Worm (Caenorhabditis elegans) whole organism, late embryonic: ENCODE measurements around the gene C16A11.4.

Experiments used
- C08G9.2 ChIP-seq: sonication (generic microtip); optimal IDR thresholded peaks from 2 replicates; lab custom pipeline; 2016; ENCODE audit warnings: mild to moderate bottlenecking, missing genetic modification characterization, moderate library complexity, missing compliant biosample characterization
- C38D4.7 ChIP-seq: fragments of 200-800 bp; sonication (Bioruptor generic); optimal IDR thresholded peaks from 2 replicates; lab custom pipeline; 2018; ENCODE audit warnings: mild to moderate bottlenecking, missing genetic modification characterization, moderate library complexity, missing compliant biosample characterization
- K09A11.1 ChIP-seq: sonication (generic microtip); optimal IDR thresholded peaks from 2 replicates; lab custom pipeline; 2017; ENCODE audit warnings: antibody characterized with exemption, mild to moderate bottlenecking, missing genetic modification characterization, missing compliant biosample characterization; ENCODE audit not compliant: insufficient read depth
- T23F11.4 ChIP-seq: fragments of 200-800 bp; sonication (Bioruptor generic); optimal IDR thresholded peaks from 2 replicates; lab custom pipeline; 2018; ENCODE audit warnings: mild to moderate bottlenecking, missing genetic modification characterization, missing compliant biosample characterization
- Y22D7AL.16 ChIP-seq: sonication (generic microtip); optimal IDR thresholded peaks from 2 replicates; lab custom pipeline; 2016; ENCODE audit warnings: missing genetic modification characterization, missing compliant biosample characterization
- ahr-1 ChIP-seq: sonication (generic microtip); optimal IDR thresholded peaks from 2 replicates; lab custom pipeline; 2016; ENCODE audit warnings: missing genetic modification characterization, missing compliant biosample characterization
- ama-1 ChIP-seq: fragments of 150-350 bp; optimal IDR thresholded peaks from 2 replicates; lab custom pipeline; 2014
- ceh-14 ChIP-seq: sonication (generic microtip); optimal IDR thresholded peaks from 2 replicates; lab custom pipeline; 2016; ENCODE audit warnings: missing genotype, missing genetic modification characterization, missing compliant biosample characterization
- ceh-18 ChIP-seq: sonication (generic microtip); optimal IDR thresholded peaks from 2 replicates; lab custom pipeline; 2016; ENCODE audit warnings: missing genetic modification characterization, missing compliant biosample characterization
- ceh-30 ChIP-seq: fragments of 150-350 bp; optimal IDR thresholded peaks from 2 replicates; lab custom pipeline; 2014; ENCODE audit warnings: missing biosample characterization, missing genetic modification characterization
- ceh-48 ChIP-seq: sonication (generic microtip); optimal IDR thresholded peaks from 2 replicates; lab custom pipeline; 2016; ENCODE audit warnings: missing genetic modification characterization, inconsistent platforms, missing compliant biosample characterization
- ceh-6 ChIP-seq: fragments of 200-800 bp; sonication (Bioruptor generic); optimal IDR thresholded peaks from 2 replicates; lab custom pipeline; 2018; ENCODE audit warnings: mild to moderate bottlenecking, missing genetic modification characterization, missing compliant biosample characterization
- che-1 ChIP-seq: sonication (generic microtip); optimal IDR thresholded peaks from 2 replicates; lab custom pipeline; 2016; ENCODE audit warnings: mild to moderate bottlenecking, missing genetic modification characterization, missing compliant biosample characterization
- dmd-4 ChIP-seq: sonication (generic microtip); optimal IDR thresholded peaks from 2 replicates; lab custom pipeline; 2016; ENCODE audit warnings: borderline replicate concordance, missing genetic modification characterization, missing compliant biosample characterization
- dve-1 ChIP-seq: sonication (generic microtip); optimal IDR thresholded peaks from 2 replicates; lab custom pipeline; 2017; ENCODE audit warnings: antibody characterized with exemption, mild to moderate bottlenecking, missing genetic modification characterization, missing compliant biosample characterization
- elt-4 ChIP-seq: sonication (generic microtip); optimal IDR thresholded peaks from 2 replicates; lab custom pipeline; 2016; ENCODE audit warnings: missing genetic modification characterization, missing compliant biosample characterization
- ets-4 ChIP-seq: sonication (generic microtip); optimal IDR thresholded peaks from 2 replicates; lab custom pipeline; 2016; ENCODE audit warnings: missing genetic modification characterization, missing compliant biosample characterization
- eyg-1 ChIP-seq: sonication (generic microtip); optimal IDR thresholded peaks from 2 replicates; lab custom pipeline; 2016; ENCODE audit warnings: missing genotype, missing genetic modification characterization, missing compliant biosample characterization
- fkh-10 ChIP-seq: fragments of 150-350 bp; optimal IDR thresholded peaks from 2 replicates; lab custom pipeline; 2014; ENCODE audit warnings: missing biosample characterization, missing genetic modification reagents, missing genetic modification characterization
- fkh-6 ChIP-seq: sonication (generic microtip); optimal IDR thresholded peaks from 2 replicates; lab custom pipeline; 2016; ENCODE audit warnings: missing genetic modification characterization, missing compliant biosample characterization
- gmeb-2 ChIP-seq: sonication (generic microtip); optimal IDR thresholded peaks from 2 replicates; lab custom pipeline; 2016; ENCODE audit warnings: missing genetic modification characterization, inconsistent platforms, missing compliant biosample characterization
- hlh-13 ChIP-seq: fragments of 200-800 bp; sonication (Bioruptor generic); optimal IDR thresholded peaks from 2 replicates; lab custom pipeline; 2018; ENCODE audit warnings: mild to moderate bottlenecking, missing genetic modification characterization, missing compliant biosample characterization
- hlh-15 ChIP-seq: sonication (generic microtip); optimal IDR thresholded peaks from 2 replicates; lab custom pipeline; 2016; ENCODE audit warnings: missing genetic modification characterization, missing compliant biosample characterization
- hlh-6 ChIP-seq: sonication (generic microtip); optimal IDR thresholded peaks from 2 replicates; lab custom pipeline; 2016; ENCODE audit warnings: missing genotype, missing genetic modification characterization, missing compliant biosample characterization
- hlh-8 ChIP-seq: sonication (generic microtip); optimal IDR thresholded peaks from 2 replicates; lab custom pipeline; 2016; ENCODE audit warnings: missing genotype, missing genetic modification characterization, missing compliant biosample characterization
- mec-3 ChIP-seq: sonication (generic microtip); optimal IDR thresholded peaks from 2 replicates; lab custom pipeline; 2016; ENCODE audit warnings: borderline replicate concordance, missing genetic modification characterization, missing compliant biosample characterization
- nfya-1 ChIP-seq: sonication (generic microtip); optimal IDR thresholded peaks from 2 replicates; lab custom pipeline; 2017; ENCODE audit warnings: missing genetic modification characterization, mild to moderate bottlenecking, missing compliant biosample characterization, antibody characterized with exemption, moderate library complexity
- nhr-11 ChIP-seq: fragments of 150-350 bp; optimal IDR thresholded peaks from 2 replicates; lab custom pipeline; 2014; ENCODE audit warnings: missing biosample characterization, missing genetic modification characterization
- npax-4 ChIP-seq: sonication (generic microtip); optimal IDR thresholded peaks from 2 replicates; lab custom pipeline; 2016; ENCODE audit warnings: missing genetic modification characterization, missing compliant biosample characterization
- odd-2 ChIP-seq: sonication (generic microtip); optimal IDR thresholded peaks from 2 replicates; lab custom pipeline; 2017; ENCODE audit warnings: antibody characterized with exemption, mild to moderate bottlenecking, missing genetic modification characterization, missing compliant biosample characterization
- pax-1 ChIP-seq: fragments of 150-350 bp; optimal IDR thresholded peaks from 2 replicates; lab custom pipeline; 2014; ENCODE audit warnings: missing biosample characterization, missing genetic modification characterization
- pha-2 ChIP-seq: sonication (generic microtip); optimal IDR thresholded peaks from 2 replicates; lab custom pipeline; 2017; ENCODE audit warnings: mild to moderate bottlenecking, missing genetic modification characterization, missing compliant biosample characterization
- pqm-1 ChIP-seq: sonication (generic microtip); optimal IDR thresholded peaks from 2 replicates; lab custom pipeline; 2016; ENCODE audit warnings: missing genetic modification characterization, missing compliant biosample characterization
- rnt-1 ChIP-seq: sonication (generic microtip); optimal IDR thresholded peaks from 2 replicates; lab custom pipeline; 2016; ENCODE audit warnings: missing genetic modification characterization, missing compliant biosample characterization
- sdc-2 ChIP-seq: sonication (generic microtip); optimal IDR thresholded peaks from 2 replicates; lab custom pipeline; 2016; ENCODE audit warnings: missing genotype, missing genetic modification characterization, missing compliant biosample characterization
- sox-2 ChIP-seq: fragments of 200-800 bp; sonication (Bioruptor generic); IDR thresholded peaks from 2 replicates; pipeline ENCODE4 v1.3.6; 2022; ENCODE audit warnings: missing genetic modification reagents, missing genetic modification characterization, missing compliant biosample characterization
- sox-4 ChIP-seq: sonication (generic microtip); optimal IDR thresholded peaks from 2 replicates; lab custom pipeline; 2017; ENCODE audit warnings: mild to moderate bottlenecking, missing genetic modification characterization, inconsistent platforms, missing compliant biosample characterization
- syd-9 ChIP-seq: sonication (generic microtip); optimal IDR thresholded peaks from 2 replicates; lab custom pipeline; 2016; ENCODE audit warnings: mild to moderate bottlenecking, missing genetic modification characterization, moderate library complexity, missing compliant biosample characterization
- tbx-2 ChIP-seq: sonication (generic microtip); optimal IDR thresholded peaks from 2 replicates; lab custom pipeline; 2016; ENCODE audit warnings: missing genetic modification characterization, missing compliant biosample characterization
- tbx-7 ChIP-seq: sonication (generic microtip); optimal IDR thresholded peaks from 2 replicates; lab custom pipeline; 2016; ENCODE audit warnings: missing genotype, missing genetic modification characterization, missing compliant biosample characterization
- ttx-3 ChIP-seq: sonication (generic microtip); optimal IDR thresholded peaks from 2 replicates; lab custom pipeline; 2016; ENCODE audit warnings: missing genetic modification reagents, missing genetic modification characterization, missing compliant biosample characterization
- unc-42 ChIP-seq: sonication (generic microtip); optimal IDR thresholded peaks from 2 replicates; lab custom pipeline; 2016; ENCODE audit warnings: missing genotype, missing genetic modification characterization, missing compliant biosample characterization
- unc-86 ChIP-seq: sonication (generic microtip); optimal IDR thresholded peaks from 2 replicates; lab custom pipeline; 2016; ENCODE audit warnings: missing genetic modification characterization, missing compliant biosample characterization
- ztf-16 ChIP-seq: sonication (generic microtip); optimal IDR thresholded peaks from 2 replicates; lab custom pipeline; 2017; ENCODE audit warnings: missing genetic modification characterization, missing compliant biosample characterization

Gene C16A11.4

DNA sequence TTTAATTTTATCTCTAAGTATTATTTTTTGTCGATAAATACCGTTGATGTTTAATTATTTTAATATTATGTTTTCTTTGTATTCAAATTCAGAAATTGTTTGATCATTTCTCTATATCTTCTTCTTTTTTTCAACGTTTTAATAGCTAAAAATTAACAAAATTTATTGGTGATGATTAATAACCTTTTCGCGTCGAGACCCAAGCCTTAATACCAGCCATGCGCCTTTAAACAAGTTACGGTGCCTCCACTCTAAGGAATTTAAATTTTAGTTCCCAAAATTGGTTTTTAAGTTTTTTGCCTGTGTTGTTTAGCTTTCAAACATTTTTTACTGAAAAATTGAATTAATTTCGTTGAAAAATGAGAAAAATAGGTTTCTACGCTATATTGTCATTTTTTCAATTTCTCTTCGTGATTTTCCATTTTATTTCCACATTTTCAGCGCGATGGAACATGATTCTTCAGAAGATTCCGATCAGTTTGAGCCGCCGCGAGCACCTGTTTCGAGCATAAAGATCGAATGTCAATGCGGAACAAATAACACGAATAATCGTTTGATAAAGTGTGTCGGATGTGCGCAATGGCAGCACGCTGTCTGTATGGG, 2.4 kb downstream of the C16A11.4 start, which contains the start of gene C16A11.3:
C16A11.3 (plus strand) TSS at position 440 of the 603 bp plus-strand sequence.
- TF ChIP-seq syd-9 (no peak), ama-1 (no peak), ttx-3 (tag; lab: Kevin White, UChicago) (no peak), C38D4.7 (GFP tag; lab: Kevin White, UChicago) (no peak), fkh-10 (GFP tag; lab: Kevin White, UChicago) (no peak)

DNA sequence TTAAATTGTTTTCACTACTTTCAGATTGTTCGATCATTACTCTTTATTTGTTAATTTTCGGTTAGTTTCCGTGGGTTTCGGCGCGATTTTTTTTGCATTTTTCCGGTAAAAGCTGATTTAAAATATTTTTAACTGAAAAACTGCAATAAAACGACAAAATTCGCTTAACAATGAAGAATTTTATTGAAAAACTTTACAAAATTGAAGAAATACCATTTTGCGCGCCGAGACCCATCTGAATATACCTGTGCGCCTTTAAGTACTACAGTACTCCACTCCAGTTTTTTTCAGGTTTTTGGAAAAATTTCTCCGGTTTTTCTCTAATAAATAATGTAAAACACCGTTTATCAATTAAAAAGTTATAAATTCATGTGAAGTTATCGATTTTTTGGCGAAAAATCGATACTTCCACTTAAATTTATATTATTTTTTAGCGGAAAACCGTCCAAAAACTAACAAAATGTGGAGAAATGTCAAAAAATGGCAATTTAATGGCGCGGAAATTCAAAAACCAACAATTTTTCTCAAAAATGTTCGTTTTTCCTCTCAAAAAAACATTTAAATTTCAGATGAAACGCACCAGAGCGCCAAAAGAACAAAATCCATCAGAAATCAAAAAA, 4.1 kb downstream of the C16A11.4 start, which contains the start of gene C16A11.10:
C16A11.10 (plus strand) TSS at position 570 of the 620 bp plus-strand sequence.
- TF ChIP-seq unc-42 (tag; lab: Kevin White, UChicago) (no peak), nfya-1 (no peak), ets-4 (tag; lab: Kevin White, UChicago) (no peak), mec-3 (no peak), ztf-16 (tag; lab: Kevin White, UChicago) (no peak), tbx-2 (no peak), unc-86 (tag; lab: Kevin White, UChicago) (no peak), odd-2 (no peak), C08G9.2 (tag; lab: Kevin White, UChicago) (no peak), sox-4 (tag; lab: Kevin White, UChicago) (no peak), sox-2 (no peak), syd-9 (no peak), Y22D7AL.16 (tag; lab: Kevin White, UChicago) (no peak), gmeb-2 (tag; lab: Kevin White, UChicago) (no peak), fkh-6 (tag; lab: Kevin White, UChicago) (no peak), ceh-18 (tag; lab: Kevin White, UChicago) (no peak), dve-1 (no peak), ceh-14 (tag; lab: Kevin White, UChicago) (no peak)
- TF ChIP-seq, all 69 proteins: peak for 0

DNA sequence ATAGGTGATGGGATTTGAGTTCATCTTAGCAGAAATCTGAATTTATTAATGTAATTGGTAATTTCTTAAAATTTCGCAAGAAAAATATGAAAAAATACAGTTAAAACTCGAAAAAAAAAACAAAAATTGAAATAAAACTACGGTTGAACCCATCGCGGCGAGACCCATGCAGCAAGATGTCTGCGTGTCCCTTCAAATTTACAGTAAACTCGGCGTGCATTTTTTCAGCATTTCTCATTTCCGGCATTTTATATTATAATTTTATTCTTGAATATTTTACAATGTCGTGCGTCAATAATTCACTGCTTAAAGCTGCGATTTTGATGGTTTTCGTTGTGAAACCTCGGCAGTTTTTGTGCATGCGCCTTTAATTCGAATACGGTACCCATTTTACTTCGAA, 9.1 kb downstream of the C16A11.4 start, which contains the start of gene fbxc-43:
fbxc-43 (minus strand) TSS at position 38 of the 400 bp plus-strand sequence.
- TF ChIP-seq hlh-8 (no peak), ceh-6 (GFP tag; lab: Kevin White, UChicago) (no peak), syd-9 (no peak), fkh-10 (GFP tag; lab: Kevin White, UChicago) (no peak), ahr-1 (no peak), che-1 (tag; lab: Kevin White, UChicago) (no peak)

DNA sequence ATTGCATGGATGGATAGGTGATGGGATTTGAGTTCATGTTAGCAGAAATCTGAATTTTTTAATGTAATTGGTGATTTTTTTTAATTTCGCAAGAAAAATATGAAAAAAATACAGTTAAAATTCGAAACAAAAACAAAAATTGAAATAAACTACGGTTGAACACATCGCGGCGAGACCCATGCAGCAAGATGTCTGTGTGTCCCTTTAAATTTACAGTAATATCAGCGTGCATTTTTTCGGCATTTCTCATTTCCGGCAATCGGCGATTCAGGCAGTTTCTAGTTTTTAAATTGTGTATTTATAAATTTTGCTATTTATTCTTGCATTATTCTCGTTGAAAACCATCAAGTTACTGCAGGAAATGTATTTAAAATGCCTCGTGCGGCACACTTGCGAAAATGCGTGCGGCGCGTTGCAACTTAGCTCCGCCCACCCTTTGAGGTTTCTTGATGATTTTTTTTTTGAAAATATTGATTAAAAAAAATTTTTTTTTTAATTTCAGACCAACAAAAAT, 10.9 kb downstream of the C16A11.4 start, which contains the start of the genes fbxc-44 and C16A11.2:
fbxc-44 (minus strand) TSS at position 51 of the 514 bp plus-strand sequence.
C16A11.2 (plus strand) TSS at position 503 of the 514 bp plus-strand sequence.
- no peak for TF ChIP-seq elt-4 (tag; lab: Kevin White, UChicago)
- peak; percentile 66 for TF ChIP-seq nfya-1
- peak; percentile 62 for TF ChIP-seq ztf-16 (tag; lab: Kevin White, UChicago)
- TF ChIP-seq ceh-48 (tag; lab: Kevin White, UChicago): peak; percentile 51
- TF ChIP-seq pqm-1 (tag; lab: Kevin White, UChicago): no peak
- no peak for TF ChIP-seq nhr-11 (tag; lab: Kevin White, UChicago)
- TF ChIP-seq pha-2 (tag; lab: Kevin White, UChicago): peak; percentile 61
- peak; percentile 48 for TF ChIP-seq eyg-1 (tag; lab: Kevin White, UChicago)
- peak; percentile 83 for TF ChIP-seq K09A11.1 (tag; lab: Kevin White, UChicago)
- TF ChIP-seq hlh-15: peak; percentile 35
- TF ChIP-seq rnt-1 (tag; lab: Kevin White, UChicago): peak; percentile 39
- TF ChIP-seq unc-42 (tag; lab: Kevin White, UChicago): peak; percentile 38
- peak; percentile 75 for TF ChIP-seq ceh-14 (tag; lab: Kevin White, UChicago)
- no peak for TF ChIP-seq ama-1
- TF ChIP-seq npax-4 (tag; lab: Kevin White, UChicago): peak; percentile 37
- TF ChIP-seq pax-1: no peak
- TF ChIP-seq Y22D7AL.16 (tag; lab: Kevin White, UChicago): peak; percentile 57
- peak; percentile 42 for TF ChIP-seq dmd-4 (tag; lab: Kevin White, UChicago)
- peak; percentile 23 for TF ChIP-seq T23F11.4
- peak; percentile 74 for TF ChIP-seq sox-4 (tag; lab: Kevin White, UChicago)
- no peak for TF ChIP-seq sdc-2
- no peak for TF ChIP-seq hlh-13 (GFP tag; lab: Kevin White, UChicago)
- TF ChIP-seq gmeb-2 (tag; lab: Kevin White, UChicago): peak; percentile 76
- TF ChIP-seq che-1 (tag; lab: Kevin White, UChicago): peak; percentile 77
- TF ChIP-seq ceh-30 (tag; lab: Kevin White, UChicago): no peak
- peak; percentile 28 for TF ChIP-seq tbx-7
- no peak for TF ChIP-seq hlh-6 (tag; lab: Kevin White, UChicago)
- no peak for TF ChIP-seq mec-3
